Fruit fly (Drosophila melanogaster): Measurements from ENCODE around the gene CenG1A.

DNA sequence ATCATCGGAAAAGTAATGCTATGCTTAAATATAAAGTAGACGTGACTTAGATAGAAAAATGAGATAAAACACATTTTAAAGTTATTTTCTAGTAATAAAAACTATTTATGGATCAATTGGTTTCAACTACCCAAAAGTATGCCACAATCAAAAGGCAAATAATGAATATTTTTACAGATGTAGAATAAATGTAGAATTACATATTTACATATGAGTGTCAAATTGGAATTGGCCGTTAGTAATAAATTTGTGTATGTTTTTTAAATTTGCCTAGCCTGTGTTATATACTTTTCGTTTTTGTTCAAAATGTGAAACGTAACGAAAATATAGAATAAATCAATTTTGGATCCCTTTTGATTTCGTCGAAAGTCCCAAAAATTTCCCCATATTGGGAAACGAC, 76.4 kb downstream of the CenG1A start, which contains the start of gene Acyp:
- TF ChIP-seq ssp (GFP tag; IDR thresholded peaks at IDR 0.05) (no peak), sima (GFP tag; optimal IDR thresholded peaks at IDR 0.05) (no peak), Bteb2 (GFP tag; optimal IDR thresholded peaks at IDR 0.05) (no peak), ATbp (GFP tag; optimal IDR thresholded peaks at IDR 0.05) (no peak), Optix (GFP tag; IDR thresholded peaks at IDR 0.05) (no peak), psq (GFP tag; optimal IDR thresholded peaks at IDR 0.05) (no peak), ato (GFP tag; IDR thresholded peaks at IDR 0.05; ENCODE audit: partially characterized antibody) (no peak), bigmax (GFP tag; optimal IDR thresholded peaks at IDR 0.05) (no peak), CG6854 (GFP tag; optimal IDR thresholded peaks at IDR 0.05) (no peak), Lim3 (GFP tag; IDR thresholded peaks at IDR 0.05) (no peak), CG12744 (GFP tag; optimal IDR thresholded peaks at IDR 0.05) (no peak), CG7987 (GFP tag; optimal IDR thresholded peaks at IDR 0.05) (no peak)

Measured in whole organism, embryonic.